Fruit fly (Drosophila melanogaster) whole organism, wandering third instar larva: ENCODE data around the gene AhcyL1.

Source experiments
- Abd-B ChIP-seq: fragments of >200 bp; optimal IDR thresholded peaks from 2 replicates; lab custom pipeline; 2017; ENCODE audit warnings: missing biosample characterization, missing genetic modification characterization
- CG32264 ChIP-seq: fragments of 200-800 bp; sonication (Bioruptor generic); optimal IDR thresholded peaks from 2 replicates; lab custom pipeline; 2016; ENCODE audit warnings: missing biosample characterization, missing genetic modification characterization
- CG9705 ChIP-seq: fragments of 200-800 bp; sonication (Bioruptor generic); optimal IDR thresholded peaks from 2 replicates; lab custom pipeline; 2018; ENCODE audit warnings: missing biosample characterization, mild to moderate bottlenecking, missing genetic modification characterization
- CrebA ChIP-seq: fragments of 200-800 bp; sonication (Bioruptor generic); optimal IDR thresholded peaks from 2 replicates; lab custom pipeline; 2016; ENCODE audit warnings: missing biosample characterization, mild to moderate bottlenecking, missing genetic modification characterization, borderline replicate concordance
- Dfd ChIP-seq: fragments of >200 bp; optimal IDR thresholded peaks from 2 replicates; lab custom pipeline; 2017; ENCODE audit warnings: missing biosample characterization, missing genetic modification characterization
- Dif ChIP-seq: fragments of 200-275, 200-300 bp; sonication (Bioruptor generic); optimal IDR thresholded peaks from 2 replicates; lab custom pipeline; 2018; ENCODE audit warnings: missing biosample characterization, missing genetic modification characterization; ENCODE audit not compliant: partially characterized antibody
- GATAd ChIP-seq: sonication (Bioruptor generic); optimal IDR thresholded peaks from 2 replicates; lab custom pipeline; 2016; ENCODE audit warnings: missing biosample characterization, missing genetic modification characterization
- HLH106 ChIP-seq: fragments of 200-800 bp; optimal IDR thresholded peaks from 3 replicates; lab custom pipeline; 2019; ENCODE audit warnings: missing biosample characterization, mild to moderate bottlenecking, missing genetic modification characterization, moderate library complexity
- Hr78 ChIP-seq: fragments of >200 bp; optimal IDR thresholded peaks from 2 replicates; lab custom pipeline; 2017; ENCODE audit warnings: missing biosample characterization, missing genetic modification characterization
- Hr83 ChIP-seq: fragments of 200-300 bp; sonication (Bioruptor generic); optimal IDR thresholded peaks from 2 replicates; lab custom pipeline; 2016; ENCODE audit warnings: missing biosample characterization, mild to moderate bottlenecking, missing genetic modification characterization, moderate library complexity; ENCODE audit not compliant: poor library complexity, severe bottlenecking
- Jra ChIP-seq: sonication (Bioruptor generic); optimal IDR thresholded peaks from 2 replicates; lab custom pipeline; 2016; ENCODE audit warnings: missing biosample characterization, missing genetic modification characterization
- Myc ChIP-seq: fragments of >200 bp; optimal IDR thresholded peaks from 2 replicates; lab custom pipeline; 2017
- N ChIP-seq: fragments of >200 bp; optimal IDR thresholded peaks from 2 replicates; lab custom pipeline; 2018; ENCODE audit warnings: missing biosample characterization, missing external identifiers, missing genetic modification characterization
- OdsH ChIP-seq: fragments of 200-800 bp; sonication (Bioruptor generic); optimal IDR thresholded peaks from 2 replicates; lab custom pipeline; 2016; ENCODE audit warnings: missing biosample characterization, mild to moderate bottlenecking, missing genetic modification characterization
- Rel ChIP-seq, 2 experiments: fragments of 200-800 bp; sonication (Bioruptor generic) in 1 of 2; optimal IDR thresholded peaks; 2 replicates in 1 of 2; 3 replicates in 1 of 2; lab custom pipeline; 2016 to 2019; ENCODE audit warnings: mild to moderate bottlenecking in 2 of 2, missing biosample characterization in 2 of 2, missing genetic modification characterization in 2 of 2, moderate library complexity in 1 of 2
- Sp1 ChIP-seq: fragments of 200-800 bp; sonication (Bioruptor generic); optimal IDR thresholded peaks from 3 replicates; lab custom pipeline; 2019; ENCODE audit warnings: missing biosample characterization, mild to moderate bottlenecking, missing genetic modification characterization, moderate library complexity
- br ChIP-seq: fragments of 200-800 bp; sonication (Bioruptor generic); optimal IDR thresholded peaks from 2 replicates; lab custom pipeline; 2016; ENCODE audit warnings: missing biosample characterization, missing genetic modification characterization
- dl ChIP-seq, 2 experiments: fragments of 175-275, 200-275 bp in 1 of 2; fragments of 200-275 bp in 1 of 2; sonication (Bioruptor generic); optimal IDR thresholded peaks; lab custom pipeline; 2018; ENCODE audit warnings: mild to moderate bottlenecking in 2 of 2, missing biosample characterization in 2 of 2, missing genetic modification characterization in 2 of 2, moderate library complexity in 2 of 2; ENCODE audit not compliant: partially characterized antibody in 2 of 2, insufficient read depth in 1 of 2
- dmrt93B ChIP-seq: fragments of 200-800 bp; sonication (Bioruptor generic); optimal IDR thresholded peaks from 2 replicates; lab custom pipeline; 2018; ENCODE audit warnings: missing biosample characterization, mild to moderate bottlenecking, missing genetic modification characterization
- dsf ChIP-seq: sonication (Bioruptor generic); optimal IDR thresholded peaks from 2 replicates; lab custom pipeline; 2016; ENCODE audit warnings: missing biosample characterization, missing genetic modification characterization, borderline replicate concordance
- ey ChIP-seq: fragments of 200-800 bp; sonication (Bioruptor generic); optimal IDR thresholded peaks from 2 replicates; lab custom pipeline; 2016; ENCODE audit warnings: missing biosample characterization, missing genetic modification characterization
- foxo ChIP-seq, 2 experiments: fragments of 200-800 bp; sonication (Bioruptor generic); optimal IDR thresholded peaks; 2 replicates in 1 of 2; 3 replicates in 1 of 2; lab custom pipeline; 2016 to 2017; ENCODE audit warnings: missing biosample characterization in 2 of 2, missing genetic modification characterization in 2 of 2
- fru ChIP-seq: fragments of 200-800 bp; sonication (Bioruptor generic); optimal IDR thresholded peaks from 3 replicates; lab custom pipeline; 2016; ENCODE audit warnings: missing biosample characterization, mild to moderate bottlenecking, missing genetic modification characterization
- h ChIP-seq: fragments of 200-800 bp; sonication (Bioruptor generic); optimal IDR thresholded peaks from 3 replicates; lab custom pipeline; 2016; ENCODE audit warnings: missing biosample characterization, mild to moderate bottlenecking, missing genetic modification characterization
- jim ChIP-seq: fragments of 175-275, 200-325 bp; sonication (Bioruptor generic); optimal IDR thresholded peaks from 2 replicates; lab custom pipeline; 2016; ENCODE audit warnings: missing biosample characterization, mild to moderate bottlenecking, missing genetic modification characterization
- psq ChIP-seq: fragments of 200-800 bp; sonication (Bioruptor generic); optimal IDR thresholded peaks from 3 replicates; lab custom pipeline; 2017; ENCODE audit warnings: missing biosample characterization, mild to moderate bottlenecking, missing genetic modification characterization, moderate library complexity
- sage ChIP-seq: fragments of 200-800 bp; sonication (Bioruptor generic); optimal IDR thresholded peaks from 2 replicates; lab custom pipeline; 2016; ENCODE audit warnings: missing biosample characterization, mild to moderate bottlenecking, missing genetic modification characterization
- sv ChIP-seq: fragments of 200-800 bp; sonication (Bioruptor generic); optimal IDR thresholded peaks from 3 replicates; lab custom pipeline; 2016; ENCODE audit warnings: missing biosample characterization, missing genetic modification characterization
- tai ChIP-seq: sonication (Bioruptor generic); optimal IDR thresholded peaks from 2 replicates; lab custom pipeline; 2016; ENCODE audit warnings: missing biosample characterization, missing genetic modification characterization
- woc ChIP-seq: sonication (Bioruptor generic); optimal IDR thresholded peaks from 2 replicates; lab custom pipeline; 2016; ENCODE audit warnings: missing biosample characterization, mild to moderate bottlenecking, missing genetic modification characterization

AhcyL1 gene

dm6 chr3L:2795363-2795957, 23.3 kb upstream of the AhcyL1 start:
- TF ChIP-seq HLH106 = peak; percentile 47
- TF ChIP-seq fru (GFP tag; lab: Kevin White, UChicago) = peak; percentile 2
- TF ChIP-seq dl (GFP tag; optimal IDR thresholded peaks at IDR 0.05; lab: Kevin White, UChicago; ENCODE audit: insufficient read depth in 1 of 2, partially characterized antibody in 2 of 2) = no peak
- no peak for TF ChIP-seq N (GFP tag; lab: Kevin White, UChicago)
- peak; percentile 43 for TF ChIP-seq OdsH (GFP tag; lab: Kevin White, UChicago)
- TF ChIP-seq Jra = no peak
- no peak for TF ChIP-seq tai
- no peak for TF ChIP-seq jim (GFP tag; lab: Kevin White, UChicago)
- TF ChIP-seq h (GFP tag; lab: Kevin White, UChicago) = peak; percentile 85
- TF ChIP-seq Dfd (GFP tag; lab: Kevin White, UChicago) = no peak
- no peak for TF ChIP-seq CG9705 (GFP tag; lab: Kevin White, UChicago)
- TF ChIP-seq ey (GFP tag; lab: Kevin White, UChicago) = peak; percentile 56
- peak; percentile 23 for TF ChIP-seq Sp1 (GFP tag; lab: Kevin White, UChicago)
- TF ChIP-seq sage (GFP tag; lab: Kevin White, UChicago) = no peak
- TF ChIP-seq dmrt93B (GFP tag; lab: Kevin White, UChicago) = no peak
- no peak for TF ChIP-seq Rel (GFP tag; optimal IDR thresholded peaks at IDR 0.05; lab: Kevin White, UChicago)
- peak; percentile 6 for TF ChIP-seq Rel (tag; optimal IDR thresholded peaks at IDR 0.05; lab: Kevin White, UChicago)
- peak in 1 of 2 experiments; percentile 67 for TF ChIP-seq foxo (GFP tag; optimal IDR thresholded peaks at IDR 0.05; lab: Kevin White, UChicago)
- TF ChIP-seq dsf (GFP tag; lab: Kevin White, UChicago) = no peak
- TF ChIP-seq CG32264 (GFP tag; lab: Kevin White, UChicago) = no peak
- TF ChIP-seq GATAd (GFP tag; lab: Kevin White, UChicago) = no peak
- peak; percentile 47 for TF ChIP-seq psq
- TF ChIP-seq Dif (GFP tag; lab: Kevin White, UChicago) = no peak
- TF ChIP-seq br (GFP tag; lab: Kevin White, UChicago) = peak; percentile 15
- TF ChIP-seq sv (GFP tag; lab: Kevin White, UChicago) = peak; percentile 15

dm6 chr3L:2785941-2786340, 13.8 kb upstream of the AhcyL1 start:
- no peak for TF ChIP-seq tai
- TF ChIP-seq Hr78 (GFP tag; lab: Kevin White, UChicago) = no peak
- TF ChIP-seq sage (GFP tag; lab: Kevin White, UChicago) = no peak
- TF ChIP-seq GATAd (GFP tag; lab: Kevin White, UChicago) = no peak
- TF ChIP-seq ey (GFP tag; lab: Kevin White, UChicago) = no peak
- TF ChIP-seq woc (GFP tag; lab: Kevin White, UChicago) = no peak

dm6 chr3L:2782678-2783027, 10.5 kb upstream of the AhcyL1 start:
- TF ChIP-seq Hr83 (GFP tag; lab: Kevin White, UChicago) (no peak), br (GFP tag; lab: Kevin White, UChicago) (no peak), Abd-B (GFP tag; lab: Kevin White, UChicago) (no peak)
- TF ChIP-seq, all 38 proteins: peak for 0

- TF ChIP-seq HLH106 (peak; percentile 35), ey (GFP tag; lab: Kevin White, UChicago) (peak; percentile 18), dmrt93B (GFP tag; lab: Kevin White, UChicago) (no peak), Myc (lab: Kevin White, UChicago) (peak; percentile 35), CG9705 (GFP tag; lab: Kevin White, UChicago) (no peak), CrebA (GFP tag; lab: Kevin White, UChicago) (no peak), foxo (GFP tag; optimal IDR thresholded peaks at IDR 0.05; lab: Kevin White, UChicago) (no peak), Rel (GFP tag; optimal IDR thresholded peaks at IDR 0.05; lab: Kevin White, UChicago) (no peak), Rel (tag; optimal IDR thresholded peaks at IDR 0.05; lab: Kevin White, UChicago) (peak; percentile 43), N (GFP tag; lab: Kevin White, UChicago) (no peak), Hr83 (GFP tag; lab: Kevin White, UChicago) (peak; percentile 49)
- TF ChIP-seq, all 38 proteins: peak for 5
Observed at dm6 chr3L:2781991-2782677, 10.0 kb upstream of the AhcyL1 start, which contains the start of gene Pgant6. Pgant6 (plus strand) TSS chr3L:2782255.
